Fruit fly (Drosophila melanogaster) whole organism, embryonic: ENCODE data around the gene CG6006.

Experiments used
- BtbVII ChIP-seq: fragments of 200-800 bp; sonication (Bioruptor generic); optimal IDR thresholded peaks from 3 replicates; lab custom pipeline; 2017; ENCODE audit warnings: missing biosample characterization, mild to moderate bottlenecking, missing genetic modification characterization
- CG10209 ChIP-seq: fragments of 200-800 bp; sonication (Bioruptor generic); optimal IDR thresholded peaks from 3 replicates; lab custom pipeline; 2017; ENCODE audit warnings: missing biosample characterization, mild to moderate bottlenecking, missing genetic modification characterization, missing genetic modification reagents
- CG10654 ChIP-seq: fragments of 200-800 bp; sonication (Bioruptor generic); optimal IDR thresholded peaks from 2 replicates; lab custom pipeline; 2016; ENCODE audit warnings: missing biosample characterization, missing genetic modification characterization
- CG11456 ChIP-seq: fragments of 200-800 bp; sonication (Bioruptor generic); IDR thresholded peaks from 3 replicates; pipeline ENCODE4 v1.3.6; 2022; ENCODE audit warnings: missing biosample characterization, missing genetic modification characterization
- CG12155 ChIP-seq: fragments of 200-800 bp; sonication (Bioruptor generic); optimal IDR thresholded peaks from 3 replicates; lab custom pipeline; 2016; ENCODE audit warnings: missing biosample characterization, missing genetic modification characterization
- CG13287 ChIP-seq: fragments of 200-800 bp; sonication (Bioruptor generic); IDR thresholded peaks from 2 replicates; pipeline ENCODE4 v1.3.6; 2022; ENCODE audit warnings: missing biosample characterization, missing genetic modification characterization; ENCODE audit not compliant: partially characterized antibody
- CG14050 ChIP-seq: fragments of 200-800 bp; sonication (Bioruptor generic); IDR thresholded peaks from 3 replicates; pipeline ENCODE4 v1.3.6; 2022; ENCODE audit warnings: missing biosample characterization, missing genetic modification characterization
- CG14965 ChIP-seq: fragments of 200-800 bp; sonication (Bioruptor generic); optimal IDR thresholded peaks from 2 replicates; lab custom pipeline; 2016; ENCODE audit warnings: missing biosample characterization, missing genetic modification characterization, borderline replicate concordance
- CG1792 ChIP-seq: fragments of 200-800 bp; sonication (Bioruptor generic); optimal IDR thresholded peaks from 2 replicates; lab custom pipeline; 2016; ENCODE audit warnings: missing biosample characterization, missing genetic modification characterization
- CG18619 ChIP-seq: fragments of 200-800 bp; sonication (Bioruptor generic); optimal IDR thresholded peaks from 3 replicates; lab custom pipeline; 2017; ENCODE audit warnings: missing biosample characterization, mild to moderate bottlenecking, missing genetic modification characterization
- CG2889 ChIP-seq: fragments of 200-800 bp; sonication (Bioruptor generic); IDR thresholded peaks from 3 replicates; pipeline ENCODE4 v1.3.6; 2022; ENCODE audit warnings: missing biosample characterization, missing genetic modification characterization
- CG30403 ChIP-seq: fragments of 200-800 bp; sonication (Bioruptor generic); optimal IDR thresholded peaks from 3 replicates; lab custom pipeline; 2016; ENCODE audit warnings: missing biosample characterization, missing genetic modification characterization
- CG30431 ChIP-seq: fragments of 200-800 bp; sonication (Bioruptor generic); optimal IDR thresholded peaks from 2 replicates; lab custom pipeline; 2017; ENCODE audit warnings: missing biosample characterization, missing genetic modification characterization
- CG3281 ChIP-seq: fragments of 200-800 bp; sonication (Bioruptor generic); optimal IDR thresholded peaks from 3 replicates; lab custom pipeline; 2017; ENCODE audit warnings: missing biosample characterization, mild to moderate bottlenecking, missing genetic modification characterization
- CG42726 ChIP-seq: fragments of 200-800 bp; sonication (Bioruptor generic); IDR thresholded peaks from 2 replicates; pipeline ENCODE4 v1.3.6; 2022; ENCODE audit warnings: missing biosample characterization, missing genetic modification characterization; ENCODE audit not compliant: partially characterized antibody
- CG4617 ChIP-seq: fragments of 200-800 bp; sonication (Bioruptor generic); optimal IDR thresholded peaks from 3 replicates; lab custom pipeline; 2016; ENCODE audit warnings: missing biosample characterization, missing genetic modification characterization, borderline replicate concordance
- CG4820 ChIP-seq: fragments of 200-800 bp; sonication (Bioruptor generic); optimal IDR thresholded peaks from 3 replicates; lab custom pipeline; 2016; ENCODE audit warnings: missing biosample characterization, missing genetic modification characterization
- CG6254 ChIP-seq: fragments of 200-800 bp; sonication (Bioruptor generic); optimal IDR thresholded peaks from 3 replicates; lab custom pipeline; 2017; ENCODE audit warnings: mild to moderate bottlenecking, missing biosample characterization, missing genetic modification reagents, missing genetic modification characterization
- CG6813 ChIP-seq: fragments of 200-800 bp; sonication (Bioruptor generic); optimal IDR thresholded peaks from 2 replicates; lab custom pipeline; 2017; ENCODE audit warnings: missing biosample characterization, missing genetic modification characterization, mild to moderate bottlenecking, moderate library complexity, missing genetic modification reagents
- CG7928 ChIP-seq: fragments of 200-800 bp; sonication (Bioruptor generic); optimal IDR thresholded peaks from 2 replicates; lab custom pipeline; 2017; ENCODE audit warnings: missing biosample characterization, mild to moderate bottlenecking, missing genetic modification characterization
- CG8089 ChIP-seq: fragments of 200-800 bp; sonication (Bioruptor generic); optimal IDR thresholded peaks from 3 replicates; lab custom pipeline; 2016; ENCODE audit warnings: missing biosample characterization, missing genetic modification characterization
- CG9609 ChIP-seq: fragments of 200-800 bp; sonication (Bioruptor generic); optimal IDR thresholded peaks from 3 replicates; lab custom pipeline; 2016; ENCODE audit warnings: missing biosample characterization, missing genetic modification characterization
- CG9727 ChIP-seq: fragments of 200-800 bp; sonication (Bioruptor generic); optimal IDR thresholded peaks from 3 replicates; lab custom pipeline; 2017; ENCODE audit warnings: missing biosample characterization, mild to moderate bottlenecking, missing genetic modification characterization
- Camta ChIP-seq: fragments of 200-800 bp; sonication (Bioruptor generic); optimal IDR thresholded peaks from 2 replicates; lab custom pipeline; 2016; ENCODE audit warnings: missing biosample characterization, missing genetic modification characterization
- Dll ChIP-seq: fragments of 200-800 bp; sonication (Bioruptor generic); IDR thresholded peaks from 4 replicates; pipeline ENCODE4 v1.3.6; 2022; ENCODE audit warnings: missing biosample characterization, missing genetic modification characterization; ENCODE audit not compliant: partially characterized antibody
- Fer3 ChIP-seq: fragments of 200-800 bp; sonication (Bioruptor generic); optimal IDR thresholded peaks from 2 replicates; lab custom pipeline; 2018; ENCODE audit warnings: missing biosample characterization, mild to moderate bottlenecking, missing genetic modification characterization, moderate library complexity
- Jarid2 ChIP-seq: fragments of 200-800 bp; sonication (Bioruptor generic); optimal IDR thresholded peaks from 3 replicates; lab custom pipeline; 2017; ENCODE audit warnings: mild to moderate bottlenecking, missing biosample characterization, missing genetic modification reagents, missing genetic modification characterization
- Lpt ChIP-seq: fragments of >200 bp; optimal IDR thresholded peaks from 2 replicates; lab custom pipeline; 2018; ENCODE audit warnings: missing biosample characterization, missing genetic modification characterization
- Nf-YB ChIP-seq: fragments of 200-800 bp; sonication (Bioruptor generic); optimal IDR thresholded peaks from 3 replicates; lab custom pipeline; 2019; ENCODE audit warnings: missing biosample characterization, mild to moderate bottlenecking, missing genetic modification characterization, moderate library complexity
- Sox102F ChIP-seq: fragments of 200-800 bp; sonication (Bioruptor generic); optimal IDR thresholded peaks from 2 replicates; lab custom pipeline; 2018; ENCODE audit warnings: missing biosample characterization, mild to moderate bottlenecking, missing genetic modification characterization, moderate library complexity
- amos ChIP-seq: fragments of 200-800 bp; sonication (Bioruptor generic); IDR thresholded peaks from 2 replicates; pipeline ENCODE4 v1.3.6; 2022; ENCODE audit warnings: missing biosample characterization, missing genetic modification characterization; ENCODE audit not compliant: partially characterized antibody
- bab2 ChIP-seq: fragments of 200-800 bp; sonication (Bioruptor generic); optimal IDR thresholded peaks from 2 replicates; lab custom pipeline; 2016; ENCODE audit warnings: missing biosample characterization, missing genetic modification characterization
- bbx ChIP-seq: fragments of 200-800 bp; sonication (Bioruptor generic); IDR thresholded peaks from 2 replicates; pipeline ENCODE4 v1.3.6; 2022; ENCODE audit warnings: missing biosample characterization, missing genetic modification characterization; ENCODE audit not compliant: partially characterized antibody
- corto ChIP-seq: fragments of 200-800 bp; sonication (Bioruptor generic); optimal IDR thresholded peaks from 2 replicates; lab custom pipeline; 2016; ENCODE audit warnings: missing biosample characterization, mild to moderate bottlenecking, missing genetic modification characterization, moderate library complexity
- croc ChIP-seq: fragments of 200-800 bp; sonication (Bioruptor generic); conservative IDR thresholded peaks from 3 replicates; pipeline ENCODE4 v1.3.6; 2022; ENCODE audit warnings: missing biosample characterization, missing genetic modification characterization
- emc ChIP-seq: fragments of 200-800 bp; sonication (Bioruptor generic); optimal IDR thresholded peaks from 2 replicates; lab custom pipeline; 2016; ENCODE audit warnings: missing biosample characterization, missing genetic modification characterization
- hkb ChIP-seq, 2 experiments: fragments of 200-800 bp in 1 of 2; fragments of >200 bp in 1 of 2; sonication (Bioruptor generic) in 1 of 2; IDR thresholded peaks in 1 of 2; optimal IDR thresholded peaks in 1 of 2; 2 replicates each; pipeline versions ENCODE4 v1.3.6 to Lab custom; 2017 to 2022; ENCODE audit warnings: missing biosample characterization in 1 of 2, missing genetic modification characterization in 1 of 2
- hth ChIP-seq: fragments of >200 bp; optimal IDR thresholded peaks from 2 replicates; lab custom pipeline; 2017; ENCODE audit warnings: inconsistent platforms
- ind ChIP-seq: fragments of 200-800 bp; sonication (Bioruptor generic); optimal IDR thresholded peaks from 3 replicates; lab custom pipeline; 2016; ENCODE audit warnings: missing biosample characterization, missing genetic modification characterization
- lab ChIP-seq: fragments of 200-800 bp; sonication (Bioruptor generic); optimal IDR thresholded peaks from 3 replicates; lab custom pipeline; 2017; ENCODE audit warnings: missing biosample characterization, missing genetic modification characterization, mild to moderate bottlenecking, moderate library complexity, missing genetic modification reagents
- maf-S ChIP-seq: fragments of 200-800 bp; sonication (Bioruptor generic); optimal IDR thresholded peaks from 2 replicates; lab custom pipeline; 2016; ENCODE audit warnings: missing biosample characterization, missing genetic modification characterization
- odd ChIP-seq: fragments of 200-800 bp; sonication (Bioruptor generic); optimal IDR thresholded peaks from 2 replicates; lab custom pipeline; 2017; ENCODE audit warnings: missing biosample characterization, mild to moderate bottlenecking, missing genetic modification characterization
- phol ChIP-seq: fragments of 200-800 bp; sonication (Bioruptor generic); optimal IDR thresholded peaks from 3 replicates; lab custom pipeline; 2018; ENCODE audit warnings: missing biosample characterization, mild to moderate bottlenecking, missing genetic modification characterization, moderate library complexity
- ranshi ChIP-seq: fragments of 200-800 bp; sonication (Bioruptor generic); IDR thresholded peaks from 2 replicates; pipeline ENCODE4 v1.3.6; 2022; ENCODE audit warnings: missing biosample characterization, missing genetic modification characterization
- row ChIP-seq: fragments of 200-800 bp; sonication (Bioruptor generic); IDR thresholded peaks from 3 replicates; pipeline ENCODE4 v1.3.6; 2022; ENCODE audit warnings: missing biosample characterization, missing genetic modification characterization
- sens ChIP-seq: fragments of 200-800 bp; sonication (Bioruptor generic); peaks from one replicate; lab custom pipeline; 2016; ENCODE audit warnings: missing biosample characterization, missing genetic modification characterization
- sr ChIP-seq: fragments of 200-800 bp; sonication (Bioruptor generic); IDR thresholded peaks from 3 replicates; pipeline ENCODE4 v1.3.6; 2022; ENCODE audit warnings: missing biosample characterization, missing genetic modification characterization
- zfh2 ChIP-seq: fragments of 200-800 bp; sonication (Bioruptor generic); optimal IDR thresholded peaks from 2 replicates; lab custom pipeline; 2016; ENCODE audit warnings: missing biosample characterization, missing genetic modification characterization

CG6006 gene

DNA sequence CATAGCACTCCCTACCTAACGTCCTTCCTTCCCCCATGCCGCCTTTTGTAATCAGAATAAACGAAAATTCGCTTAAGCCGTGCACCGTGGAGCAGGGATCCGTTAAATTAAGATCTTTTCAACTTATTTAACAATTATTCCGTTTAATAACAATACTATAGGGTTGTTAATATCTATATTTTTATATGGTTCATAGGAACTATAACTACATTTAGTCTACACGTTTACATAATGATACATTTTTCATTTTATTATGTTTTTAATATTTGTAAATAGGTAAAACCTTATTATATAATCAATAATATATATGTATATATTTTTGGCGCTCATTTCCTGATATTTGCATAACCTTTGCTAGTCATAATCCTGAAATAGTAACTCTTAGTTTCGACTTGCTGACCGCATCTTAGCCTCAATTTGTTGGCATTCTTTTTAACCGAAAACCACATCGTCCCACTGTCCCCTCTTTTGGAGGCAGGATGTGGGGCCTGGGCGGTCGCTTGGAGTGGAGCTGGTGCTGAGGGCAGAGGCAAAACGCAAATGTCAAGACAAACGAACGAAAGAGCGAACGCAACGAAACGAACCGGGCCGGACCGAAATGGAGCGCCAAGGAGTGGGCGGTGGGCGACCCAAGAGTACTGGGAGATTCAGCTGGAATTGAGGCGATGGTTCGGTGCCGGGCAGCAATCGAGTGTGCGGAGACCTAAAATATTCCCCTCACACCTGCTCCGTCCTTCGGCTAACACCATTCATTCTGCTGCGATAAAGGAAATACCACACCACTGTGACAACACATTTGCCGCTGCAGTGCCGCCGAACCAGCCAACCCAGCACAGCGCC, 55.2 kb downstream of the CG6006 start (continued):
- TF ChIP-seq CG30403 (GFP tag; lab: Kevin White, UChicago): peak; percentile 32
- no peak for TF ChIP-seq CG11456 (GFP tag; lab: Robert Waterston, UW)
- no peak for TF ChIP-seq Nf-YB
- peak; percentile 17 for TF ChIP-seq phol
- TF ChIP-seq CG3281 (GFP tag; lab: Kevin White, UChicago): peak; percentile 63
- no peak for TF ChIP-seq corto (GFP tag; lab: Kevin White, UChicago)
- TF ChIP-seq CG18619 (GFP tag; lab: Kevin White, UChicago): peak; percentile 55
- TF ChIP-seq Camta (GFP tag; lab: Kevin White, UChicago): no peak
- peak; percentile 16 for TF ChIP-seq CG6813 (GFP tag; lab: Kevin White, UChicago)
- TF ChIP-seq bbx: no peak
- TF ChIP-seq BtbVII: peak; percentile 37
- no peak for TF ChIP-seq CG42726 (GFP tag; lab: Robert Waterston, UW)
- no peak for TF ChIP-seq emc
- no peak for TF ChIP-seq Lpt
- TF ChIP-seq CG30431: no peak
- no peak for TF ChIP-seq zfh2
- no peak for TF ChIP-seq CG9609 (GFP tag; lab: Kevin White, UChicago)
- TF ChIP-seq maf-S (GFP tag; lab: Kevin White, UChicago): no peak
- TF ChIP-seq hkb (optimal IDR thresholded peaks at IDR 0.05; lab: Kevin White, UChicago): no peak
- no peak for TF ChIP-seq hkb (GFP tag; IDR thresholded peaks at IDR 0.05; lab: Robert Waterston, UW)
- no peak for TF ChIP-seq bab2 (GFP tag; lab: Kevin White, UChicago)
- no peak for TF ChIP-seq CG4617 (GFP tag; lab: Kevin White, UChicago)
- TF ChIP-seq CG14965 (GFP tag; lab: Kevin White, UChicago): no peak
- TF ChIP-seq amos (GFP tag; lab: Robert Waterston, UW): peak; percentile 9; the same call in 1 of the 2 replicates
- peak; percentile 40 for TF ChIP-seq Sox102F (GFP tag; lab: Kevin White, UChicago)
- no peak for TF ChIP-seq CG14050 (GFP tag; lab: Robert Waterston, UW)
- TF ChIP-seq CG12155 (GFP tag; lab: Kevin White, UChicago): no peak
- peak; percentile 54 for TF ChIP-seq lab (GFP tag; lab: Kevin White, UChicago)
- no peak for TF ChIP-seq CG1792 (GFP tag; lab: Kevin White, UChicago)
- no peak for TF ChIP-seq croc (GFP tag; lab: Robert Waterston, UW)
- peak; percentile 62; the same call in 2 of the 3 replicates for TF ChIP-seq sr (GFP tag; lab: Robert Waterston, UW)
- no peak for TF ChIP-seq hth (lab: Kevin White, UChicago)
- no peak for TF ChIP-seq ind (GFP tag; lab: Kevin White, UChicago)
- peak; percentile 8 for TF ChIP-seq Fer3 (tag; lab: Kevin White, UChicago)
- peak; percentile 74 for TF ChIP-seq sens (GFP tag; lab: Kevin White, UChicago)
- no peak for TF ChIP-seq CG10654
- TF ChIP-seq CG13287 (GFP tag; lab: Robert Waterston, UW): no peak
- TF ChIP-seq Dll (GFP tag; lab: Robert Waterston, UW): no peak
- TF ChIP-seq Jarid2 (GFP tag; lab: Kevin White, UChicago): no peak
- no peak for TF ChIP-seq CG8089
- TF ChIP-seq CG9727 (GFP tag; lab: Kevin White, UChicago): peak; percentile 48
- TF ChIP-seq CG10209 (GFP tag; lab: Kevin White, UChicago): peak; percentile 44
- TF ChIP-seq CG2889 (GFP tag; lab: Robert Waterston, UW): 0 out of 3 replicates have a peak, but pooled peaks have one; percentile 39
- TF ChIP-seq CG4820 (GFP tag; lab: Kevin White, UChicago): no peak
- TF ChIP-seq ranshi (GFP tag; lab: Robert Waterston, UW): peak; percentile 16; the same call in 1 of the 2 replicates
- peak; percentile 49 for TF ChIP-seq odd (GFP tag; lab: Kevin White, UChicago)
- no peak for TF ChIP-seq CG7928
- no peak for TF ChIP-seq CG6254 (GFP tag; lab: Kevin White, UChicago)
- peak; percentile 16; the same call in 1 of the 3 replicates for TF ChIP-seq row
